Fruit fly (Drosophila melanogaster) S2 (cell line): Measurements from ENCODE around the gene Acn.

Experiments used
- CG8478 ChIP-seq: fragments of >200 bp; optimal IDR thresholded peaks from 2 replicates; lab custom pipeline; 2018
- CTCF ChIP-seq, 2 experiments: fragments of >200 bp; optimal IDR thresholded peaks; 2 replicates each; lab custom pipeline; 2018

- TF ChIP-seq CTCF (optimal IDR thresholded peaks at IDR 0.05; lab: Kevin White, UChicago) (no peak), CG8478 (lab: Kevin White, UChicago) (no peak)
Measured at dm6 chr2L:19012776-19013328, 32.3 kb upstream of the Acn start.
